Fruit fly (Drosophila melanogaster): Measurements from ENCODE around the gene CG9356.
A peak's percentile ranks its signal among the peaks of the same experiment; 100 is the strongest.

dm6 chr3R:9399951-9400392 is 4.1 kb downstream of the CG9356 start, which contains the start of gene CG34117:
- TF ChIP-seq CG16779 (tag; optimal IDR thresholded peaks at IDR 0.05) (peak; percentile 18), Hr39 (GFP tag; optimal IDR thresholded peaks at IDR 0.05) (peak; percentile 79), eg (GFP tag; IDR thresholded peaks at IDR 0.05) (peak; percentile 82), Lpt (GFP tag; optimal IDR thresholded peaks at IDR 0.05) (peak; percentile 45), CG6854 (GFP tag; optimal IDR thresholded peaks at IDR 0.05) (peak; percentile 17), CG31627 (GFP tag; optimal IDR thresholded peaks at IDR 0.05) (peak; percentile 80)

Data from whole organism, prepupa.